Worm (Caenorhabditis elegans) whole organism, L2 larva: ENCODE data around the gene F56C3.4.

Experiments used
- aly-2 ChIP-seq: fragments of 150-350 bp; optimal IDR thresholded peaks from 2 replicates; lab custom pipeline; 2014; ENCODE audit warnings: missing biosample characterization, missing genetic modification characterization
- egl-27 ChIP-seq: sonication (generic microtip); optimal IDR thresholded peaks from 3 replicates; lab custom pipeline; 2017; ENCODE audit warnings: missing biosample characterization, missing genetic modification reagents, missing genetic modification characterization
- elt-1 ChIP-seq: fragments of 150-350 bp; optimal IDR thresholded peaks from 2 replicates; lab custom pipeline; 2014; ENCODE audit warnings: missing biosample characterization, missing genetic modification characterization
- fos-1 ChIP-seq: fragments of 150-350 bp; optimal IDR thresholded peaks from 2 replicates; lab custom pipeline; 2014; ENCODE audit warnings: missing biosample characterization, missing genetic modification characterization
- lsy-2 ChIP-seq, 2 experiments: fragments of 150-350 bp in 1 of 2; sonication (generic microtip) in 1 of 2; optimal IDR thresholded peaks; 2 replicates each; lab custom pipeline; 2014 to 2017; ENCODE audit warnings: missing biosample characterization in 2 of 2, missing genetic modification characterization in 2 of 2
- nhr-25 ChIP-seq: fragments of 150-350 bp; sonication (generic microtip); optimal IDR thresholded peaks from 3 replicates; lab custom pipeline; 2014; ENCODE audit warnings: missing biosample characterization, missing genetic modification characterization
- unc-55 ChIP-seq: fragments of 150-350 bp; sonication (generic microtip); optimal IDR thresholded peaks from 3 replicates; lab custom pipeline; 2014; ENCODE audit warnings: missing biosample characterization, missing genetic modification reagents, missing genetic modification characterization
- ztf-11 ChIP-seq: sonication (generic microtip); optimal IDR thresholded peaks from 2 replicates; lab custom pipeline; 2017; ENCODE audit warnings: missing biosample characterization, missing genetic modification characterization

ce11 chrX:1397516-1397915 is 37.0 kb upstream of the F56C3.4 start, which contains the start of gene H39E20.1:
- TF ChIP-seq lsy-2 (tag; optimal IDR thresholded peaks at IDR 0.05; lab: Kevin White, UChicago) (no peak), fos-1 (no peak), egl-27 (tag; lab: Kevin White, UChicago) (no peak), aly-2 (tag; lab: Kevin White, UChicago) (no peak), elt-1 (no peak), nhr-25 (no peak), unc-55 (GFP tag; lab: Kevin White, UChicago) (no peak), ztf-11 (tag; lab: Kevin White, UChicago) (no peak)
